Worm (Caenorhabditis elegans): ENCODE results near the gene W02H3.3.

W02H3.3 gene

DNA sequence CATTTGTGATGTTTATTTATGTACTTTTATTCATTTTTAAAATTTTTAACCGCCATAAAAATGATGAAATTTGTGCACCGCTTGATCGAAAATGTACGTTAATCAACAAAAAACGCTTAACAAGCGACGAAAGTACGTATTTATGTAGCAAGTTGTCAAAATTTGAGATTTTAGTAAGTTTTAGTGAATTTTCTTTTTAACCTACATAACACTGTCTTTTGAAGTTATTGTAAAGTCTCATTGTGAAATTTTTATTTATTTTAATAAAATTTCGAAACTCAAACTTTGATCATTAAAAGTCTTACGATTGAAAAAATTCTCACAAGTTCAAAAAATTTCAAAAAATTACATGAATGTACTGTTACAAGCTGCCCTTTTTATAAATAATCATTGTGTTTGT lies 643 bp downstream of the W02H3.3 start:
- TF ChIP-seq aly-1 (tag; optimal IDR thresholded peaks at IDR 0.05) (no peak), sea-1 (GFP tag; conservative IDR thresholded peaks at IDR 0.05) (no peak), pes-1 (GFP tag; IDR thresholded peaks at IDR 0.05) (no peak)

- peak; percentile 88 for TF ChIP-seq flt-1 (GFP tag; IDR thresholded peaks at IDR 0.05)
- peak; percentile 85 for TF ChIP-seq tbx-11 (GFP tag; IDR thresholded peaks at IDR 0.05)
- no peak for TF ChIP-seq hmg-4 (GFP tag; optimal IDR thresholded peaks at IDR 0.05)
- TF ChIP-seq sea-1 (GFP tag; conservative IDR thresholded peaks at IDR 0.05) = no peak; the same call in 1 of the 2 replicates
- TF ChIP-seq F13C5.2 (tag; optimal IDR thresholded peaks at IDR 0.05) = peak; percentile 89
- no peak; the same call in 1 of the 2 replicates for TF ChIP-seq scrt-1 (GFP tag; IDR thresholded peaks at IDR 0.05)
- TF ChIP-seq B0310.2 (tag; optimal IDR thresholded peaks at IDR 0.05) = peak; percentile 65
- TF ChIP-seq pes-1 (GFP tag; IDR thresholded peaks at IDR 0.05) = peak; percentile 92
- TF ChIP-seq ceh-36 (tag; optimal IDR thresholded peaks at IDR 0.05) = peak; percentile 77
- peak; percentile 74 for TF ChIP-seq ceh-13 (GFP tag; optimal IDR thresholded peaks at IDR 0.05)
- peak; percentile 54 for TF ChIP-seq tra-4 (tag; optimal IDR thresholded peaks at IDR 0.05)
- TF ChIP-seq hnd-1 (tag; optimal IDR thresholded peaks at IDR 0.05) = peak; percentile 67
- peak; percentile 51 for TF ChIP-seq hmbx-1 (tag; optimal IDR thresholded peaks at IDR 0.05)
- TF ChIP-seq tbx-37 (GFP tag; conservative IDR thresholded peaks at IDR 0.05) = peak; percentile 87
- TF ChIP-seq ama-1 (optimal IDR thresholded peaks at IDR 0.05) = no peak
- peak; percentile 93 for TF ChIP-seq aly-1 (tag; optimal IDR thresholded peaks at IDR 0.05)
- TF ChIP-seq ets-7 (tag; optimal IDR thresholded peaks at IDR 0.05) = peak; percentile 59
These were observed 2.5 kb downstream of the W02H3.3 start for ce11 chrX:11095480-11095879.

ce11 chrX:11093985-11094593 lies 3.9 kb downstream of the W02H3.3 start:
- TF ChIP-seq B0310.2 (tag; optimal IDR thresholded peaks at IDR 0.05) = no peak
- TF ChIP-seq ceh-13 (GFP tag; optimal IDR thresholded peaks at IDR 0.05) = peak; percentile 26
- TF ChIP-seq scrt-1 (GFP tag; IDR thresholded peaks at IDR 0.05) = peak; percentile 71
- TF ChIP-seq tbx-11 (GFP tag; IDR thresholded peaks at IDR 0.05) = peak; percentile 70
- TF ChIP-seq hmbx-1 (tag; optimal IDR thresholded peaks at IDR 0.05) = no peak
- TF ChIP-seq ets-7 (tag; optimal IDR thresholded peaks at IDR 0.05) = no peak
- peak; percentile 49; the same call in 1 of the 2 replicates for TF ChIP-seq sea-1 (GFP tag; conservative IDR thresholded peaks at IDR 0.05)
- TF ChIP-seq aly-1 (tag; optimal IDR thresholded peaks at IDR 0.05) = no peak
- TF ChIP-seq F13C5.2 (tag; optimal IDR thresholded peaks at IDR 0.05) = peak; percentile 98
- TF ChIP-seq tbx-37 (GFP tag; conservative IDR thresholded peaks at IDR 0.05) = peak; percentile 67
- peak; percentile 5 for TF ChIP-seq tra-4 (tag; optimal IDR thresholded peaks at IDR 0.05)
- TF ChIP-seq hmg-4 (GFP tag; optimal IDR thresholded peaks at IDR 0.05) = peak; percentile 95
- peak; percentile 74 for TF ChIP-seq flt-1 (GFP tag; IDR thresholded peaks at IDR 0.05)

DNA sequence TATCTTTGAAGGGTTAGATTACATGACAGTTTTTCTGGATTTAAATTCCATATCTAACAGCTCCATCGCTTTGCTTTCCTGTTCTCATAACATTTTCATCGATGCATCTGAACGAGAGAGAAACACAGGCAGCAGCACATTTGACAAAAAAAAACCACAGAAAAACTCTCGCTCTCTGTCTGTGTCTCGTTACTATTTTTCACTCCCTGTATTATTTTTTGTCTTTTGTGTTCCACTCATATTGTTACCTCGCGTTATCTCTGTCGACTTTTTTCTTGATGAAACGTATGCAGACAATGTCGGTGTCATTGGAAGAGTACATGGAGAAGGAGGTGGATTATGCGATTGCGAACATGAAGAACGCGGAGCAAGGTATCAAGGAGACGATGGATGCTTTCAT lies 9.0 kb downstream of the W02H3.3 start, which contains the start of gene W04G3.11:
Gene W04G3.11 (plus strand): TSS at position 244 of the 400 bp plus-strand sequence.
- TF ChIP-seq pes-1 (GFP tag; IDR thresholded peaks at IDR 0.05) (no peak), hnd-1 (tag; optimal IDR thresholded peaks at IDR 0.05) (no peak), ama-1 (optimal IDR thresholded peaks at IDR 0.05) (no peak), hmg-4 (GFP tag; optimal IDR thresholded peaks at IDR 0.05) (no peak), sea-1 (GFP tag; conservative IDR thresholded peaks at IDR 0.05) (no peak), hmbx-1 (tag; optimal IDR thresholded peaks at IDR 0.05) (no peak), tra-4 (tag; optimal IDR thresholded peaks at IDR 0.05) (no peak)

DNA sequence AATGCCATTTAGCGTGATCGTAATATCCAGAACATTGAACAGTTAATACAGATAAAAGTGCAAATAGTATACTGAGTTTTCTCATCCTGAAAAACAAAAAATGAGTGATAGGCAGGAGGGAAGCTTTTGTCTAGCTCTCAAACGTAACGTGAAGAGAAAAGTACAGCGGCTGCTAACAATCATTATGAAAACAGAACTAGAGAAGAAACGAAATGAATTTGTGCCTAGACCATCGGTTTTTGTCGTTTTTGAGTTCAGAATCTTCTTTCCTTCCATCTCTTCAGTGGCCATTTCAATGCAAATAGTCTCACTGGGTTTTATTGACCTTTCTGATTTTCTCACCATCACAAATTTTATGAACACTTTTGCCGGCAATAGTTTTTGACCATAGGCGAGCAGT lies 12.8 kb downstream of the W02H3.3 start, which contains the start of gene W04G3.7:
Gene W04G3.7 (minus strand): TSS at position 101 of the 400 bp plus-strand sequence.
- TF ChIP-seq hnd-1 (tag; optimal IDR thresholded peaks at IDR 0.05) = no peak
- TF ChIP-seq scrt-1 (GFP tag; IDR thresholded peaks at IDR 0.05) = no peak
- TF ChIP-seq ceh-36 (tag; optimal IDR thresholded peaks at IDR 0.05) = no peak
- no peak for TF ChIP-seq B0310.2 (tag; optimal IDR thresholded peaks at IDR 0.05)

DNA sequence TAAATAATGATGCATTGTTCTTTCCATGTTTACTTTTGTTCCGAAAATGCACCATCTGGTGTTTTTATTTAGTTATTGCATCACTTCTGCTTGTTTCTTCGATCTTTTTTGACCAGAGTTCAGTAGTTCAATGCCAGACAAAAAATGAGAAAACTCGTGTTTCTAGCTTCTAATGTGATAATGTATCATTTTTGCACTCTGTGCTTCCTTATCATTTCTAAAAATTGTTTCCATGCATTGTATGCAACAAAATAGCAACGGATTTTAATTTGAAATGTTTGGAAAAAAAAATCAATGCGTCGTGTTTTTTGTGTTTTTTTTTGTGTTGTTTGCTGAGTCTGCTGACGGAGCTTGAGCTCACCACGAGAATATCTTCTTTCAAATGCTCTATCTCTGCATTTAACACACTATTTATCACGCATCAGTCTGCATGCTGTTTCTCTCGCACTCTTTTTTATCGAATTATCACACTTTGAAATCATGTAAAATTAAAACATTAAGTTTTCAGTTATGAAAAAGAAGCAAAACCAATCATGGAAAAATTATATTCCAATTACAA lies 17.7 kb downstream of the W02H3.3 start, which contains the start of gene sulp-7:
Gene sulp-7 (plus strand): TSS at position 509 of the 559 bp plus-strand sequence.
- TF ChIP-seq hmg-4 (GFP tag; optimal IDR thresholded peaks at IDR 0.05) = no peak
- no peak for TF ChIP-seq hmbx-1 (tag; optimal IDR thresholded peaks at IDR 0.05)
- TF ChIP-seq tbx-37 (GFP tag; conservative IDR thresholded peaks at IDR 0.05) = no peak
- no peak for TF ChIP-seq tra-4 (tag; optimal IDR thresholded peaks at IDR 0.05)
- TF ChIP-seq pes-1 (GFP tag; IDR thresholded peaks at IDR 0.05) = no peak
- TF ChIP-seq tbx-11 (GFP tag; IDR thresholded peaks at IDR 0.05) = no peak
- no peak for TF ChIP-seq ets-7 (tag; optimal IDR thresholded peaks at IDR 0.05)
- TF ChIP-seq ceh-36 (tag; optimal IDR thresholded peaks at IDR 0.05) = no peak
- no peak for TF ChIP-seq F13C5.2 (tag; optimal IDR thresholded peaks at IDR 0.05)
- no peak for TF ChIP-seq aly-1 (tag; optimal IDR thresholded peaks at IDR 0.05)
- no peak for TF ChIP-seq scrt-1 (GFP tag; IDR thresholded peaks at IDR 0.05)

- TF ChIP-seq tbx-11 (GFP tag; IDR thresholded peaks at IDR 0.05) (no peak), ceh-13 (GFP tag; optimal IDR thresholded peaks at IDR 0.05) (no peak), ceh-36 (tag; optimal IDR thresholded peaks at IDR 0.05) (no peak), aly-1 (tag; optimal IDR thresholded peaks at IDR 0.05) (no peak), pes-1 (GFP tag; IDR thresholded peaks at IDR 0.05) (no peak), hmbx-1 (tag; optimal IDR thresholded peaks at IDR 0.05) (no peak), hmg-4 (GFP tag; optimal IDR thresholded peaks at IDR 0.05) (no peak), B0310.2 (tag; optimal IDR thresholded peaks at IDR 0.05) (no peak), ets-7 (tag; optimal IDR thresholded peaks at IDR 0.05) (no peak), F13C5.2 (tag; optimal IDR thresholded peaks at IDR 0.05) (no peak), flt-1 (GFP tag; IDR thresholded peaks at IDR 0.05) (no peak), tbx-37 (GFP tag; conservative IDR thresholded peaks at IDR 0.05) (no peak), scrt-1 (GFP tag; IDR thresholded peaks at IDR 0.05) (no peak), hnd-1 (tag; optimal IDR thresholded peaks at IDR 0.05) (no peak), tra-4 (tag; optimal IDR thresholded peaks at IDR 0.05) (no peak), sea-1 (GFP tag; conservative IDR thresholded peaks at IDR 0.05) (no peak)
These were observed 18.3 kb downstream of the W02H3.3 start, which contains the start of gene W04G3.13 for ce11 chrX:11079667-11080066. W04G3.13 (minus strand) TSS chrX:11079767.

Data from whole organism, early embryonic.